Worm (Caenorhabditis elegans) whole organism, young adult: ENCODE results near the gene cyp-37B1.

Experiments used
- akir-1 ChIP-seq: fragments of 200-800 bp; sonication (Bioruptor generic); optimal IDR thresholded peaks from 2 replicates; lab custom pipeline; 2018; ENCODE audit warnings: mild to moderate bottlenecking, missing genetic modification characterization, moderate library complexity, missing compliant biosample characterization
- ama-1 ChIP-seq, 3 experiments: fragments of 150-350 bp in 1 of 3; sonication (generic microtip) in 2 of 3; optimal IDR thresholded peaks; 2 replicates each; lab custom pipeline; 2014 to 2018; ENCODE audit warnings: missing biosample characterization in 2 of 3, missing genetic modification characterization in 2 of 3, missing genetic modification reagents in 2 of 3
- dpl-1 ChIP-seq: fragments of 150-350 bp; optimal IDR thresholded peaks from 2 replicates; lab custom pipeline; 2014; ENCODE audit warnings: missing biosample characterization, missing genetic modification reagents, missing genetic modification characterization
- fkh-3 ChIP-seq: sonication (generic microtip); optimal IDR thresholded peaks from 2 replicates; lab custom pipeline; 2016; ENCODE audit warnings: mild to moderate bottlenecking, missing genetic modification characterization, missing compliant biosample characterization
- him-1 ChIP-seq: sonication (generic microtip); optimal IDR thresholded peaks from 2 replicates; lab custom pipeline; 2016; ENCODE audit warnings: missing genotype, missing genetic modification reagents, missing genetic modification characterization, missing compliant biosample characterization
- hlh-12 ChIP-seq: sonication (generic microtip); optimal IDR thresholded peaks from 2 replicates; lab custom pipeline; 2016; ENCODE audit warnings: missing genetic modification characterization, missing compliant biosample characterization
- lsl-1 ChIP-seq: fragments of 200-800 bp; sonication (Bioruptor generic); optimal IDR thresholded peaks from 2 replicates; lab custom pipeline; 2018; ENCODE audit warnings: mild to moderate bottlenecking, missing genetic modification characterization, moderate library complexity, missing compliant biosample characterization
- lsy-27 ChIP-seq: sonication (generic microtip); optimal IDR thresholded peaks from 2 replicates; lab custom pipeline; 2017; ENCODE audit warnings: missing genetic modification characterization, mild to moderate bottlenecking, missing compliant biosample characterization, antibody characterized with exemption, missing genotype, borderline replicate concordance; ENCODE audit not compliant: insufficient read depth
- mxl-1 ChIP-seq: sonication (generic microtip); optimal IDR thresholded peaks from 2 replicates; lab custom pipeline; 2016; ENCODE audit warnings: missing genetic modification characterization, missing compliant biosample characterization
- nfya-2 ChIP-seq: fragments of 200-800 bp; sonication (Bioruptor generic); IDR thresholded peaks from 2 replicates; pipeline ENCODE4 v1.3.6; 2022; ENCODE audit warnings: missing genetic modification reagents, missing genetic modification characterization, missing compliant biosample characterization
- nhr-27 ChIP-seq: fragments of 200-800 bp; sonication (Bioruptor generic); optimal IDR thresholded peaks from 2 replicates; lab custom pipeline; 2018; ENCODE audit warnings: mild to moderate bottlenecking, missing genetic modification characterization, moderate library complexity, missing compliant biosample characterization
- rcor-1 ChIP-seq: fragments of 200-800 bp; sonication (Bioruptor generic); IDR thresholded peaks from 2 replicates; pipeline ENCODE4 v1.3.6; 2022; ENCODE audit warnings: missing genetic modification reagents, missing genetic modification characterization, missing compliant biosample characterization
- rpc-1 ChIP-seq, 2 experiments: fragments of 150-350 bp in 1 of 2; sonication (generic microtip) in 1 of 2; optimal IDR thresholded peaks; 2 replicates each; lab custom pipeline; 2014 to 2018; ENCODE audit warnings: missing biosample characterization in 1 of 2, missing genetic modification characterization in 1 of 2, missing genetic modification reagents in 1 of 2, missing genotype in 1 of 2
- ztf-18 ChIP-seq: sonication (generic microtip); optimal IDR thresholded peaks from 2 replicates; lab custom pipeline; 2016; ENCODE audit warnings: missing genotype, mild to moderate bottlenecking, missing genetic modification characterization, missing compliant biosample characterization

DNA sequence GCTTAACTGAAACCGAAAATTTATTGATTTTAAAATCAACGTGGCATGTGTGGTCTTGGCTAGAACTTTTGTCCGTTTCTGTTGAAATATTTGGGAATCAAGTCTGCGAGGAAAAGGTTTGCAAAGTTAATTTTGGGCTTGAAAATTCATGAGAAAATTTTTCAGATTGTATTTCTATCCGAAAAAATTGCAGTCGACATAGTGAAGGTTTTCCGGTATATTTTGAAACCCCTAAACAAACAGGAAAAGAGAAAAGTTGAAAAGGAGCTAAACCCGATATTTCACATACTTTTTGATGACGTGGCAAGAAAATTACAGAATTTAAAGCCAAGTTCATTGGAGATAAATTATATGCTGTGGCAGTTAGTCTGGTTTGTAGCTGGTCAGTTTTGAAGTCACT, 18.2 kb upstream of the cyp-37B1 start, which contains the start of gene nhr-127:
- TF ChIP-seq rcor-1 (GFP tag; lab: Robert Waterston, UW): no peak
- TF ChIP-seq lsl-1 (GFP tag; lab: Kevin White, UChicago): no peak
- TF ChIP-seq nfya-2: no peak
- TF ChIP-seq akir-1 (GFP tag; lab: Kevin White, UChicago): no peak
- TF ChIP-seq hlh-12 (tag; lab: Kevin White, UChicago): no peak
- TF ChIP-seq ztf-18 (tag; lab: Kevin White, UChicago): no peak
- no peak for TF ChIP-seq fkh-3 (tag; lab: Kevin White, UChicago)
- TF ChIP-seq nhr-27 (tag; lab: Kevin White, UChicago): no peak
- TF ChIP-seq mxl-1: no peak
- no peak for TF ChIP-seq ama-1 (optimal IDR thresholded peaks at IDR 0.05; lab: Kevin White, UChicago)
- no peak for TF ChIP-seq ama-1 (GFP tag; optimal IDR thresholded peaks at IDR 0.05; lab: Kevin White, UChicago)
- TF ChIP-seq dpl-1: no peak
- no peak for TF ChIP-seq him-1 (tag; lab: Kevin White, UChicago)
- no peak for TF ChIP-seq lsy-27 (tag; lab: Kevin White, UChicago)
- no peak for TF ChIP-seq rpc-1 (optimal IDR thresholded peaks at IDR 0.05; lab: Kevin White, UChicago)
- no peak for TF ChIP-seq rpc-1 (tag; optimal IDR thresholded peaks at IDR 0.05; lab: Kevin White, UChicago)
